Fruit fly (Drosophila melanogaster) whole organism, embryonic: Measurements from ENCODE around the gene Rpt6R.
A peak's percentile ranks its signal among the peaks of the same experiment; 100 is the strongest.

Source experiments
- Ada2b ChIP-seq: fragments of 200-800 bp; sonication (Bioruptor generic); IDR thresholded peaks from 2 replicates; pipeline ENCODE4 v1.3.6; 2022; ENCODE audit warnings: missing biosample characterization, missing genetic modification characterization
- Asciz ChIP-seq: fragments of 200-800 bp; sonication (Bioruptor generic); optimal IDR thresholded peaks from 2 replicates; lab custom pipeline; 2017; ENCODE audit warnings: missing biosample characterization, mild to moderate bottlenecking, missing genetic modification characterization, missing genetic modification reagents
- CG1024 ChIP-seq: fragments of 200-800 bp; sonication (Bioruptor generic); IDR thresholded peaks from 2 replicates; pipeline ENCODE4 v1.3.6; 2022; ENCODE audit warnings: missing biosample characterization, missing genetic modification characterization
- CG10654 ChIP-seq: fragments of 200-800 bp; sonication (Bioruptor generic); optimal IDR thresholded peaks from 2 replicates; lab custom pipeline; 2016; ENCODE audit warnings: missing biosample characterization, missing genetic modification characterization
- CG10959 ChIP-seq: fragments of 200-800 bp; sonication (Bioruptor generic); IDR thresholded peaks from 2 replicates; pipeline ENCODE4 v1.3.6; 2022; ENCODE audit warnings: missing biosample characterization, missing genetic modification characterization
- CG10979 ChIP-seq: fragments of 200-800 bp; sonication (Bioruptor generic); optimal IDR thresholded peaks from 2 replicates; lab custom pipeline; 2018; ENCODE audit warnings: missing biosample characterization, mild to moderate bottlenecking, missing genetic modification characterization, moderate library complexity
- CG11723 ChIP-seq: fragments of 200-800 bp; sonication (Bioruptor generic); optimal IDR thresholded peaks from 2 replicates; lab custom pipeline; 2017; ENCODE audit warnings: missing biosample characterization, mild to moderate bottlenecking, missing genetic modification characterization
- CG12299 ChIP-seq: fragments of 200-800 bp; sonication (Bioruptor generic); optimal IDR thresholded peaks from 2 replicates; lab custom pipeline; 2018; ENCODE audit warnings: missing biosample characterization, mild to moderate bottlenecking, missing genetic modification characterization
- CG13123 ChIP-seq: fragments of 200-800 bp; sonication (Bioruptor generic); optimal IDR thresholded peaks from 2 replicates; lab custom pipeline; 2016; ENCODE audit warnings: missing biosample characterization, missing genetic modification characterization
- CG1832 ChIP-seq: fragments of 200-800 bp; sonication (Bioruptor generic); optimal IDR thresholded peaks from 2 replicates; lab custom pipeline; 2017; ENCODE audit warnings: missing biosample characterization, mild to moderate bottlenecking, missing genetic modification characterization, inconsistent platforms
- CG18476 ChIP-seq: fragments of 200-800 bp; sonication (Bioruptor generic); optimal IDR thresholded peaks from 2 replicates; lab custom pipeline; 2016; ENCODE audit warnings: missing biosample characterization, mild to moderate bottlenecking, missing genetic modification characterization
- CG2199 ChIP-seq: fragments of 200-800 bp; sonication (Bioruptor generic); IDR thresholded peaks from 3 replicates; pipeline ENCODE4 v1.3.6; 2022; ENCODE audit warnings: missing biosample characterization, missing genetic modification characterization
- CG34376 ChIP-seq: fragments of 200-800 bp; sonication (Bioruptor generic); optimal IDR thresholded peaks from 2 replicates; lab custom pipeline; 2018; ENCODE audit warnings: missing biosample characterization, mild to moderate bottlenecking, missing genetic modification characterization
- CG3726 ChIP-seq: fragments of 200-800 bp; sonication (Bioruptor generic); IDR thresholded peaks from 3 replicates; pipeline ENCODE4, ENCODE4 v1.3.6; 2022; ENCODE audit warnings: missing biosample characterization, missing genetic modification characterization
- CG7357 ChIP-seq: fragments of 200-800 bp; sonication (Bioruptor generic); IDR thresholded peaks from 3 replicates; pipeline ENCODE4 v1.3.6; 2022; ENCODE audit warnings: missing biosample characterization, missing genetic modification characterization
- CG8944 ChIP-seq: fragments of 200-800 bp; sonication (Bioruptor generic); optimal IDR thresholded peaks from 3 replicates; lab custom pipeline; 2016; ENCODE audit warnings: missing biosample characterization, missing genetic modification characterization
- CTCF ChIP-seq: fragments of 200-800 bp; sonication (Bioruptor generic); optimal IDR thresholded peaks from 2 replicates; lab custom pipeline; 2017; ENCODE audit warnings: missing biosample characterization, mild to moderate bottlenecking, missing genetic modification characterization, moderate library complexity
- CoRest ChIP-seq: fragments of 200-800 bp; sonication (Bioruptor generic); optimal IDR thresholded peaks from 3 replicates; lab custom pipeline; 2018; ENCODE audit warnings: missing biosample characterization, mild to moderate bottlenecking, missing genetic modification characterization, moderate library complexity
- Dp ChIP-seq: fragments of 200-800 bp; sonication (Bioruptor generic); optimal IDR thresholded peaks from 2 replicates; lab custom pipeline; 2018; ENCODE audit warnings: missing biosample characterization, mild to moderate bottlenecking, missing genetic modification characterization, moderate library complexity
- Drgx ChIP-seq: fragments of 200-800 bp; sonication (Bioruptor generic); IDR thresholded peaks from 2 replicates; pipeline ENCODE4 v1.3.6; 2022; ENCODE audit warnings: missing biosample characterization, missing genetic modification characterization
- Elba2 ChIP-seq: fragments of 200-800 bp; sonication (Bioruptor generic); optimal IDR thresholded peaks from 3 replicates; lab custom pipeline; 2016; ENCODE audit warnings: missing biosample characterization, missing genetic modification characterization
- Ets65A ChIP-seq: fragments of 200-800 bp; sonication (Bioruptor generic); peaks from one replicate; lab custom pipeline; 2016; ENCODE audit warnings: missing biosample characterization, missing genetic modification characterization
- Fer1 ChIP-seq: fragments of 200-800 bp; sonication (Bioruptor generic); optimal IDR thresholded peaks from 2 replicates; lab custom pipeline; 2017; ENCODE audit warnings: missing biosample characterization, mild to moderate bottlenecking, missing genetic modification characterization
- Gsc ChIP-seq: fragments of 200-800 bp; sonication (Bioruptor generic); IDR thresholded peaks from 2 replicates; pipeline ENCODE4 v1.3.6; 2022; ENCODE audit warnings: missing biosample characterization, missing genetic modification characterization
- H2.0 ChIP-seq: fragments of 200-800 bp; sonication (Bioruptor generic); IDR thresholded peaks from 2 replicates; pipeline ENCODE4 v1.3.6; 2022; ENCODE audit warnings: missing biosample characterization, missing genetic modification characterization
- NC2α ChIP-seq: fragments of 200-800 bp; sonication (Bioruptor generic); optimal IDR thresholded peaks from 2 replicates; lab custom pipeline; 2016; ENCODE audit warnings: missing biosample characterization, missing genetic modification characterization
- Neu2 ChIP-seq: fragments of 200-800 bp; sonication (Bioruptor generic); optimal IDR thresholded peaks from 3 replicates; lab custom pipeline; 2016; ENCODE audit warnings: missing biosample characterization, missing genetic modification characterization, borderline replicate concordance
- Nf-YB ChIP-seq: fragments of 200-800 bp; sonication (Bioruptor generic); optimal IDR thresholded peaks from 3 replicates; lab custom pipeline; 2019; ENCODE audit warnings: missing biosample characterization, mild to moderate bottlenecking, missing genetic modification characterization, moderate library complexity
- Oaz ChIP-seq: fragments of 200-800 bp; sonication (Bioruptor generic); IDR thresholded peaks from 2 replicates; pipeline ENCODE4 v1.3.6; 2022; ENCODE audit warnings: missing biosample characterization, missing genetic modification characterization
- Opbp ChIP-seq: fragments of 200-800 bp; sonication (Bioruptor generic); IDR thresholded peaks from 3 replicates; pipeline ENCODE4 v1.3.6; 2022; ENCODE audit warnings: missing biosample characterization, missing genetic modification characterization; ENCODE audit not compliant: partially characterized antibody
- Pdp1 ChIP-seq, 2 experiments: fragments of 200-800 bp; sonication (Bioruptor generic); optimal IDR thresholded peaks; 3 replicates each; lab custom pipeline; 2016; ENCODE audit warnings: missing biosample characterization in 2 of 2, missing genetic modification characterization in 2 of 2, mild to moderate bottlenecking in 1 of 2, moderate library complexity in 1 of 2
- Scr ChIP-seq: fragments of 200-800 bp; sonication (Bioruptor generic); IDR thresholded peaks from 2 replicates; pipeline ENCODE4 v1.3.6; 2022; ENCODE audit warnings: missing biosample characterization, missing genetic modification characterization; ENCODE audit not compliant: partially characterized antibody
- Six4 ChIP-seq: fragments of 200-800 bp; sonication (Bioruptor generic); optimal IDR thresholded peaks from 2 replicates; lab custom pipeline; 2016; ENCODE audit warnings: missing biosample characterization, missing genetic modification characterization
- Sox102F ChIP-seq: fragments of 200-800 bp; sonication (Bioruptor generic); optimal IDR thresholded peaks from 2 replicates; lab custom pipeline; 2018; ENCODE audit warnings: missing biosample characterization, mild to moderate bottlenecking, missing genetic modification characterization, moderate library complexity
- Xbp1 ChIP-seq: fragments of 200-800 bp; sonication (Bioruptor generic); optimal IDR thresholded peaks from 3 replicates; lab custom pipeline; 2016; ENCODE audit warnings: missing biosample characterization, mild to moderate bottlenecking, missing genetic modification characterization
- bab2 ChIP-seq: fragments of 200-800 bp; sonication (Bioruptor generic); optimal IDR thresholded peaks from 2 replicates; lab custom pipeline; 2016; ENCODE audit warnings: missing biosample characterization, missing genetic modification characterization
- emc ChIP-seq: fragments of 200-800 bp; sonication (Bioruptor generic); optimal IDR thresholded peaks from 2 replicates; lab custom pipeline; 2016; ENCODE audit warnings: missing biosample characterization, missing genetic modification characterization
- gcm ChIP-seq: fragments of 200-800 bp; sonication (Bioruptor generic); optimal IDR thresholded peaks from 2 replicates; lab custom pipeline; 2019; ENCODE audit warnings: missing biosample characterization, mild to moderate bottlenecking, missing genetic modification characterization, moderate library complexity
- her ChIP-seq: fragments of 200-800 bp; sonication (Bioruptor generic); optimal IDR thresholded peaks from 2 replicates; lab custom pipeline; 2016; ENCODE audit warnings: missing biosample characterization, missing genetic modification characterization
- hkb ChIP-seq, 2 experiments: fragments of 200-800 bp in 1 of 2; fragments of >200 bp in 1 of 2; sonication (Bioruptor generic) in 1 of 2; IDR thresholded peaks in 1 of 2; optimal IDR thresholded peaks in 1 of 2; 2 replicates each; pipeline versions ENCODE4 v1.3.6 to Lab custom; 2017 to 2022; ENCODE audit warnings: missing biosample characterization in 1 of 2, missing genetic modification characterization in 1 of 2
- kni ChIP-seq: fragments of 200-800 bp; sonication (Bioruptor generic); optimal IDR thresholded peaks from 3 replicates; lab custom pipeline; 2017; ENCODE audit warnings: mild to moderate bottlenecking, missing biosample characterization, missing genetic modification reagents, missing genetic modification characterization
- luna ChIP-seq: fragments of 200-800 bp; sonication (Bioruptor generic); optimal IDR thresholded peaks from 2 replicates; lab custom pipeline; 2016; ENCODE audit warnings: missing biosample characterization, missing genetic modification characterization
- otp ChIP-seq: fragments of 200-800 bp; sonication (Bioruptor generic); IDR thresholded peaks from 3 replicates; pipeline ENCODE4, ENCODE4 v1.3.6; 2022; ENCODE audit warnings: missing biosample characterization, missing genetic modification characterization
- p53 ChIP-seq: fragments of 200-800 bp; sonication (Bioruptor generic); optimal IDR thresholded peaks from 2 replicates; lab custom pipeline; 2016; ENCODE audit warnings: missing biosample characterization, missing genetic modification characterization
- prd ChIP-seq, 3 experiments: fragments of >200 bp in 2 of 3; fragments of 200-800 bp in 1 of 3; sonication (Bioruptor generic) in 1 of 3; optimal IDR thresholded peaks in 2 of 3; IDR thresholded peaks in 1 of 3; 2 replicates in 2 of 3; 3 replicates in 1 of 3; pipeline versions ENCODE4 v1.3.6 to Lab custom; 2017 to 2022; ENCODE audit warnings: missing biosample characterization in 1 of 3, missing genetic modification characterization in 1 of 3
- schlank ChIP-seq: fragments of 200-800 bp; sonication (Bioruptor generic); optimal IDR thresholded peaks from 2 replicates; lab custom pipeline; 2018; ENCODE audit warnings: missing biosample characterization, mild to moderate bottlenecking, missing genetic modification characterization
- sd ChIP-seq: fragments of 200-800 bp; sonication (Bioruptor generic); optimal IDR thresholded peaks from 3 replicates; lab custom pipeline; 2018; ENCODE audit warnings: missing biosample characterization, mild to moderate bottlenecking, missing genetic modification characterization, moderate library complexity
- slbo ChIP-seq: fragments of 200-800 bp; sonication (Bioruptor generic); IDR thresholded peaks from 2 replicates; pipeline ENCODE4 v1.3.6; 2022; ENCODE audit warnings: missing biosample characterization, missing genetic modification characterization
- slou ChIP-seq: fragments of 200-800 bp; sonication (Bioruptor generic); optimal IDR thresholded peaks from 3 replicates; lab custom pipeline; 2016; ENCODE audit warnings: missing biosample characterization, missing genetic modification characterization
- stwl ChIP-seq: fragments of 200-800 bp; sonication (Bioruptor generic); optimal IDR thresholded peaks from 3 replicates; lab custom pipeline; 2018; ENCODE audit warnings: missing biosample characterization, mild to moderate bottlenecking, missing genetic modification characterization, moderate library complexity
- sug ChIP-seq: fragments of 200-800 bp; optimal IDR thresholded peaks from 2 replicates; lab custom pipeline; 2019; ENCODE audit warnings: missing biosample characterization, mild to moderate bottlenecking, missing genetic modification characterization, moderate library complexity
- ttk ChIP-seq: fragments of 200-800 bp; sonication (Bioruptor generic); IDR thresholded peaks from 2 replicates; pipeline ENCODE4 v2.1.2; 2022; ENCODE audit warnings: missing biosample characterization, missing genetic modification characterization

The Rpt6R gene

DNA sequence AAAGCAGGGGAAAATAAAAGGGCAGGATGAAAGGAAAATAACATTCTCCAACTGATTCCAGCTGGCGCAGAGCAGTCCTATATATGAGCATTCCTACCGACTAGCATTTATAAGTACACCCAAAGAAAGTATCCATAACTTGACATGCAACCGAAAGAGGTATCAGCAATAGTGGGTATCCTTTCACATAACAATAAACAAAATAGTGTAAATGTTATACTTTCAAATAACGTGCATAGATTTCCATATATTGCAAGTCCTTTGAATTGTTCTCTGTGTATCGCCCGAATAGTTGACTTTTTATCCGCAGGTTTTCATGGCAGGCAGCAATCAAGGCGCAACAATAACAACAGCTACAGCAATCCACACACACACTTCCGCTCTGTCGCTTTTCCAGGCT lies 33.5 kb downstream of the Rpt6R start (continued):
- TF ChIP-seq Ada2b = peak; percentile 35; the same call in 1 of the 2 replicates
- TF ChIP-seq luna (GFP tag; lab: Kevin White, UChicago) = no peak
- TF ChIP-seq H2.0 (GFP tag; lab: Robert Waterston, UW) = no peak
- no peak for TF ChIP-seq CG13123
- no peak for TF ChIP-seq CG10654
- TF ChIP-seq CoRest (tag; lab: Kevin White, UChicago) = no peak
- no peak for TF ChIP-seq schlank (tag; lab: Kevin White, UChicago)
- TF ChIP-seq Neu2 (GFP tag; lab: Kevin White, UChicago) = no peak
- TF ChIP-seq prd (optimal IDR thresholded peaks at IDR 0.05; lab: Kevin White, UChicago) = no peak
- no peak for TF ChIP-seq prd (GFP tag; IDR thresholded peaks at IDR 0.05; lab: Robert Waterston, UW)
- no peak for TF ChIP-seq Gsc (GFP tag; lab: Robert Waterston, UW)
- TF ChIP-seq Fer1 (GFP tag; lab: Kevin White, UChicago) = peak; percentile 48
- no peak for TF ChIP-seq Ets65A
- no peak for TF ChIP-seq CG7357 (GFP tag; lab: Robert Waterston, UW)
- no peak for TF ChIP-seq Asciz (GFP tag; lab: Kevin White, UChicago)
- TF ChIP-seq Oaz (GFP tag; lab: Robert Waterston, UW) = no peak
- no peak for TF ChIP-seq CG10979 (tag; lab: Kevin White, UChicago)
- TF ChIP-seq Sox102F = peak; percentile 20
- no peak for TF ChIP-seq Elba2
- no peak for TF ChIP-seq bab2 (GFP tag; lab: Kevin White, UChicago)
- no peak for TF ChIP-seq Drgx (GFP tag; lab: Robert Waterston, UW)
- TF ChIP-seq ttk = no peak
- TF ChIP-seq Scr = no peak
- TF ChIP-seq Dp (GFP tag; lab: Kevin White, UChicago) = no peak
- no peak for TF ChIP-seq stwl (tag; lab: Kevin White, UChicago)
- TF ChIP-seq CG1832 (GFP tag; lab: Kevin White, UChicago) = no peak
- TF ChIP-seq otp (GFP tag; lab: Robert Waterston, UW) = no peak
- no peak for TF ChIP-seq kni (GFP tag; lab: Kevin White, UChicago)
- TF ChIP-seq p53 (GFP tag; lab: Kevin White, UChicago) = no peak
- no peak for TF ChIP-seq sug
- TF ChIP-seq CG10959 (GFP tag; lab: Robert Waterston, UW) = no peak
- TF ChIP-seq CG34376 = no peak
- no peak for TF ChIP-seq slou (GFP tag; lab: Kevin White, UChicago)
- no peak for TF ChIP-seq CG18476
- TF ChIP-seq CTCF (GFP tag; lab: Kevin White, UChicago) = no peak
- no peak for TF ChIP-seq emc (GFP tag; lab: Kevin White, UChicago)
- TF ChIP-seq CG12299 (tag; lab: Kevin White, UChicago) = no peak
- no peak for TF ChIP-seq hkb (optimal IDR thresholded peaks at IDR 0.05; lab: Kevin White, UChicago)
- TF ChIP-seq hkb (GFP tag; IDR thresholded peaks at IDR 0.05; lab: Robert Waterston, UW) = 0 out of 2 replicates have a peak, but pooled peaks have one; percentile 13
- no peak for TF ChIP-seq Pdp1 (GFP tag; optimal IDR thresholded peaks at IDR 0.05; lab: Kevin White, UChicago)
- TF ChIP-seq Nf-YB = no peak
- no peak for TF ChIP-seq gcm (GFP tag; lab: Kevin White, UChicago)
- no peak for TF ChIP-seq CG11723 (GFP tag; lab: Kevin White, UChicago)
- TF ChIP-seq CG1024 = no peak
- TF ChIP-seq Opbp (GFP tag; lab: Robert Waterston, UW) = no peak
- TF ChIP-seq slbo (GFP tag; lab: Robert Waterston, UW) = peak; percentile 56; the same call in 1 of the 2 replicates
- no peak for TF ChIP-seq her (GFP tag; lab: Kevin White, UChicago)
- no peak for TF ChIP-seq CG3726
- TF ChIP-seq Xbp1 = no peak
- no peak for TF ChIP-seq CG2199 (GFP tag; lab: Robert Waterston, UW)
- no peak for TF ChIP-seq NC2α (GFP tag; lab: Kevin White, UChicago)
- TF ChIP-seq sd = no peak
- no peak for TF ChIP-seq CG8944 (GFP tag; lab: Kevin White, UChicago)
- TF ChIP-seq Six4 (GFP tag; lab: Kevin White, UChicago) = no peak
